Worm (Caenorhabditis elegans) whole organism, early embryonic: ENCODE results near the gene ZK666.8.
"Not testable (repeated sequence)": the region's sequence is repeated elsewhere in the genome, so short reads cannot be mapped to it uniquely, and the experiment has no call there.

ENCODE experiments used
- B0310.2 ChIP-seq: sonication (generic microtip); optimal IDR thresholded peaks from 2 replicates; lab custom pipeline; 2016; ENCODE audit warnings: mild to moderate bottlenecking, missing genetic modification characterization, missing compliant biosample characterization
- aly-1 ChIP-seq: sonication (generic microtip); optimal IDR thresholded peaks from 2 replicates; lab custom pipeline; 2016; ENCODE audit warnings: missing genetic modification characterization, missing compliant biosample characterization
- ama-1 ChIP-seq: fragments of 150-350 bp; optimal IDR thresholded peaks from 2 replicates; lab custom pipeline; 2014
- flt-1 ChIP-seq: fragments of 200-800 bp; sonication (Bioruptor generic); IDR thresholded peaks from 2 replicates; pipeline ENCODE4 v1.3.6; 2022; ENCODE audit warnings: missing genetic modification characterization, missing compliant biosample characterization
- hmbx-1 ChIP-seq: sonication (generic microtip); optimal IDR thresholded peaks from 2 replicates; lab custom pipeline; 2016; ENCODE audit warnings: mild to moderate bottlenecking, missing genetic modification characterization, missing compliant biosample characterization
- hmg-4 ChIP-seq: fragments of 200-800 bp; sonication (Bioruptor generic); optimal IDR thresholded peaks from 2 replicates; lab custom pipeline; 2018; ENCODE audit warnings: mild to moderate bottlenecking, missing genetic modification characterization, missing compliant biosample characterization
- hnd-1 ChIP-seq: sonication (generic microtip); optimal IDR thresholded peaks from 2 replicates; lab custom pipeline; 2016; ENCODE audit warnings: missing genetic modification characterization, missing compliant biosample characterization
- pes-1 ChIP-seq: fragments of 200-800 bp; sonication (Bioruptor generic); IDR thresholded peaks from 2 replicates; pipeline ENCODE4 v1.3.6; 2022; ENCODE audit warnings: missing genetic modification reagents, missing genetic modification characterization, missing compliant biosample characterization
- scrt-1 ChIP-seq: fragments of 200-800 bp; sonication (Bioruptor generic); IDR thresholded peaks from 2 replicates; pipeline ENCODE4 v1.3.6; 2022; ENCODE audit warnings: missing genetic modification characterization, missing compliant biosample characterization
- sea-1 ChIP-seq: fragments of 200-800 bp; sonication (Bioruptor generic); conservative IDR thresholded peaks from 2 replicates; pipeline ENCODE4 v1.3.6; 2022; ENCODE audit warnings: missing genetic modification characterization, missing compliant biosample characterization
- tbx-11 ChIP-seq: fragments of 200-800 bp; sonication (Bioruptor generic); IDR thresholded peaks from 2 replicates; pipeline ENCODE4 v1.3.6; 2022; ENCODE audit warnings: missing genetic modification characterization, missing compliant biosample characterization
- tra-4 ChIP-seq: sonication (generic microtip); optimal IDR thresholded peaks from 2 replicates; lab custom pipeline; 2017; ENCODE audit warnings: missing genetic modification characterization, missing compliant biosample characterization

The ZK666.8 gene

ce11 chrII:10445738-10446137 is 47.2 kb downstream of the ZK666.8 start:
- TF ChIP-seq tbx-11 (GFP tag; lab: Robert Waterston, UW) (0 out of 2 replicates have a peak, but pooled peaks have one; percentile 27), flt-1 (GFP tag; lab: Robert Waterston, UW) (no peak), hmg-4 (peak; percentile 11), hmbx-1 (tag; lab: Kevin White, UChicago) (no peak)

ce11 chrII:10444971-10445707 is 47.8 kb downstream of the ZK666.8 start:
- TF ChIP-seq pes-1 (GFP tag; lab: Robert Waterston, UW), result no peak
- no peak for TF ChIP-seq B0310.2
- no peak for TF ChIP-seq scrt-1 (GFP tag; lab: Robert Waterston, UW)
- no peak for TF ChIP-seq hmbx-1 (tag; lab: Kevin White, UChicago)
- TF ChIP-seq aly-1 (tag; lab: Kevin White, UChicago), result no peak

ce11 chrII:10443898-10444297 is 49.0 kb downstream of the ZK666.8 start:
- no peak for TF ChIP-seq hmg-4
- no peak for TF ChIP-seq scrt-1 (GFP tag; lab: Robert Waterston, UW)
- TF ChIP-seq sea-1 (GFP tag; lab: Robert Waterston, UW), result no peak
- no peak for TF ChIP-seq tra-4 (tag; lab: Kevin White, UChicago)
- TF ChIP-seq hnd-1 (tag; lab: Kevin White, UChicago), result no peak
- no peak for TF ChIP-seq hmbx-1 (tag; lab: Kevin White, UChicago)
- TF ChIP-seq flt-1 (GFP tag; lab: Robert Waterston, UW), result no peak
- no peak for TF ChIP-seq pes-1 (GFP tag; lab: Robert Waterston, UW)

ce11 chrII:10442846-10443245 is 50.1 kb downstream of the ZK666.8 start, which contains the start of gene ZK673.1:
Gene ZK673.1 (plus strand): TSS chrII:10443146.
- TF ChIP-seq B0310.2; sea-1 (GFP tag; lab: Robert Waterston, UW); ama-1: not testable (repeated sequence)
